Worm (Caenorhabditis elegans): ENCODE data around the gene Y56A3A.22.
A peak's percentile ranks its signal among the peaks of the same experiment; 100 is the strongest.

Y56A3A.22 gene

DNA sequence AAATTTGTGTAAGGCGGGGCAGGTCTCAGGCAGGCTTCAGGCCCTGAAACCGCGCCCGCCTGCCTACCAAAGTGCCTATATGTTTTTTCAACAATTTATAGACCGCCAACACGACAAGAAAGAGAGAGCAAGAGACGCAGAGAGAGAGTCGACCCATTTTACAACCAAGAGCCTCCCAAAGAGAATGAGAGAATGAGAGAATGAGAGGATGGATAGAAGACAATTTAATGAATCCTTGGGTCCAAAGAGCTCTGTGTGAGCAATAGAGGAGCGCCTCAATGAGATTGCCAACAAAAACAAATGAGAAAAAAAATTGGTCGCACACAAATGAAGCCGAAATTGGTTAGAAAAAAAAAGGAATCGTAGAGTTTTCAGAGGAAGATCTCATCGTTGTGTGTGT is 16.4 kb downstream of the Y56A3A.22 start:
- TF ChIP-seq unc-55 (GFP tag; optimal IDR thresholded peaks at IDR 0.05) = peak; percentile 5
- TF ChIP-seq sma-3 (GFP tag; optimal IDR thresholded peaks at IDR 0.05) = no peak
- TF ChIP-seq zag-1 (tag; optimal IDR thresholded peaks at IDR 0.05) = no peak
- TF ChIP-seq ama-1 (optimal IDR thresholded peaks at IDR 0.05) = no peak
- TF ChIP-seq C34F6.9 (tag; optimal IDR thresholded peaks at IDR 0.05) = peak; percentile 14
- TF ChIP-seq nhr-129 (tag; optimal IDR thresholded peaks at IDR 0.05) = peak; percentile 13
- TF ChIP-seq mab-5 (tag; optimal IDR thresholded peaks at IDR 0.05) = no peak
- TF ChIP-seq fos-1 (tag; optimal IDR thresholded peaks at IDR 0.05) = no peak
- peak in 1 of 2 experiments; percentile 38 for TF ChIP-seq lsy-2 (tag; optimal IDR thresholded peaks at IDR 0.05)
- TF ChIP-seq ceh-16 (tag; optimal IDR thresholded peaks at IDR 0.05) = no peak
- no peak for TF ChIP-seq mbf-1 (tag; optimal IDR thresholded peaks at IDR 0.05)
- TF ChIP-seq sem-4 (tag; optimal IDR thresholded peaks at IDR 0.05) = peak; percentile 16
- TF ChIP-seq egl-27 (tag; optimal IDR thresholded peaks at IDR 0.05) = no peak
- no peak for TF ChIP-seq ZK546.5 (tag; optimal IDR thresholded peaks at IDR 0.05)
- TF ChIP-seq crh-2 (tag; optimal IDR thresholded peaks at IDR 0.05) = peak; percentile 19
- TF ChIP-seq lin-13 (GFP tag; optimal IDR thresholded peaks at IDR 0.05) = no peak
- no peak for TF ChIP-seq nhr-6 (tag; optimal IDR thresholded peaks at IDR 0.05)

ce11 chrIII:11938525-11938924 is 17.0 kb downstream of the Y56A3A.22 start:
- no peak for TF ChIP-seq peb-1 (tag; optimal IDR thresholded peaks at IDR 0.05)
- TF ChIP-seq ztf-1 (GFP tag; conservative IDR thresholded peaks at IDR 0.05) = no peak
- no peak for TF ChIP-seq skn-1 (tag; optimal IDR thresholded peaks at IDR 0.05)
- no peak for TF ChIP-seq nhr-77 (tag; optimal IDR thresholded peaks at IDR 0.05)
- no peak for TF ChIP-seq nhr-10 (tag; optimal IDR thresholded peaks at IDR 0.05)
- no peak for TF ChIP-seq elt-3 (tag; optimal IDR thresholded peaks at IDR 0.05)
- TF ChIP-seq ZK546.5 (tag; optimal IDR thresholded peaks at IDR 0.05) = no peak
- TF ChIP-seq R02D3.7 (tag; optimal IDR thresholded peaks at IDR 0.05) = no peak
- no peak for TF ChIP-seq unc-55 (GFP tag; optimal IDR thresholded peaks at IDR 0.05)
- TF ChIP-seq nhr-23 (tag; optimal IDR thresholded peaks at IDR 0.05) = no peak
- no peak for TF ChIP-seq dmd-4 (tag; optimal IDR thresholded peaks at IDR 0.05)

ce11 chrIII:11939238-11939637 is 17.7 kb downstream of the Y56A3A.22 start:
- TF ChIP-seq lsy-2 (tag; optimal IDR thresholded peaks at IDR 0.05) = peak in 1 of 2 experiments; percentile 18

- TF ChIP-seq alr-1 (tag; optimal IDR thresholded peaks at IDR 0.05) (no peak), mdl-1 (tag; optimal IDR thresholded peaks at IDR 0.05) (no peak), crh-2 (tag; optimal IDR thresholded peaks at IDR 0.05) (no peak), sma-9 (GFP tag; optimal IDR thresholded peaks at IDR 0.05) (peak; percentile 51), sma-9 (tag; optimal IDR thresholded peaks at IDR 0.05) (no peak), nhr-77 (tag; optimal IDR thresholded peaks at IDR 0.05) (no peak), nhr-129 (tag; optimal IDR thresholded peaks at IDR 0.05) (peak; percentile 28), C34F6.9 (tag; optimal IDR thresholded peaks at IDR 0.05) (peak; percentile 47), ceh-16 (tag; optimal IDR thresholded peaks at IDR 0.05) (no peak), F13H6.1 (tag; optimal IDR thresholded peaks at IDR 0.05) (peak; percentile 79), lin-11 (tag; optimal IDR thresholded peaks at IDR 0.05) (no peak), nhr-12 (tag; optimal IDR thresholded peaks at IDR 0.05) (no peak), lsy-2 (tag; optimal IDR thresholded peaks at IDR 0.05) (peak; percentile 1 to 44), ceh-82 (tag; optimal IDR thresholded peaks at IDR 0.05) (no peak), elt-3 (tag; optimal IDR thresholded peaks at IDR 0.05) (no peak), sma-3 (GFP tag; optimal IDR thresholded peaks at IDR 0.05) (no peak), ztf-1 (GFP tag; conservative IDR thresholded peaks at IDR 0.05) (no peak), lin-39 (tag; optimal IDR thresholded peaks at IDR 0.05) (no peak), skn-1 (tag; optimal IDR thresholded peaks at IDR 0.05) (no peak), mbf-1 (tag; optimal IDR thresholded peaks at IDR 0.05) (no peak), lin-13 (GFP tag; optimal IDR thresholded peaks at IDR 0.05) (no peak), fos-1 (tag; optimal IDR thresholded peaks at IDR 0.05) (no peak), unc-62 (GFP tag; optimal IDR thresholded peaks at IDR 0.05) (no peak), nhr-11 (tag; optimal IDR thresholded peaks at IDR 0.05) (no peak), nhr-6 (tag; optimal IDR thresholded peaks at IDR 0.05) (no peak), snpc-4 (tag; optimal IDR thresholded peaks at IDR 0.05) (no peak), zag-1 (tag; optimal IDR thresholded peaks at IDR 0.05) (no peak), egl-27 (tag; optimal IDR thresholded peaks at IDR 0.05) (no peak), nhr-23 (tag; optimal IDR thresholded peaks at IDR 0.05) (no peak), ama-1 (optimal IDR thresholded peaks at IDR 0.05) (no peak), ztf-11 (tag; optimal IDR thresholded peaks at IDR 0.05) (no peak), nhr-21 (tag; optimal IDR thresholded peaks at IDR 0.05) (no peak), aly-2 (tag; optimal IDR thresholded peaks at IDR 0.05) (no peak)
These were observed 21.2 kb downstream of the Y56A3A.22 start for ce11 chrIII:11942664-11943063.

Measured in whole organism, L2 larva.